Worm (Caenorhabditis elegans) whole organism, early embryonic: ENCODE data around the gene F52B10.3.

Source experiments
- aly-1 ChIP-seq: sonication (generic microtip); optimal IDR thresholded peaks from 2 replicates; lab custom pipeline; 2016; ENCODE audit warnings: missing genetic modification characterization, missing compliant biosample characterization
- ama-1 ChIP-seq: fragments of 150-350 bp; optimal IDR thresholded peaks from 2 replicates; lab custom pipeline; 2014
- ceh-13 ChIP-seq: fragments of 200-800 bp; sonication (Bioruptor generic); optimal IDR thresholded peaks from 2 replicates; lab custom pipeline; 2018; ENCODE audit warnings: mild to moderate bottlenecking, missing genetic modification characterization, missing compliant biosample characterization
- ceh-36 ChIP-seq: sonication (generic microtip); optimal IDR thresholded peaks from 2 replicates; lab custom pipeline; 2016; ENCODE audit warnings: missing genetic modification characterization, inconsistent platforms, missing compliant biosample characterization
- ets-7 ChIP-seq: sonication (generic microtip); optimal IDR thresholded peaks from 2 replicates; lab custom pipeline; 2016; ENCODE audit warnings: missing genotype, missing genetic modification characterization, missing compliant biosample characterization
- flt-1 ChIP-seq: fragments of 200-800 bp; sonication (Bioruptor generic); IDR thresholded peaks from 2 replicates; pipeline ENCODE4 v1.3.6; 2022; ENCODE audit warnings: missing genetic modification characterization, missing compliant biosample characterization
- pes-1 ChIP-seq: fragments of 200-800 bp; sonication (Bioruptor generic); IDR thresholded peaks from 2 replicates; pipeline ENCODE4 v1.3.6; 2022; ENCODE audit warnings: missing genetic modification reagents, missing genetic modification characterization, missing compliant biosample characterization
- scrt-1 ChIP-seq: fragments of 200-800 bp; sonication (Bioruptor generic); IDR thresholded peaks from 2 replicates; pipeline ENCODE4 v1.3.6; 2022; ENCODE audit warnings: missing genetic modification characterization, missing compliant biosample characterization
- sea-1 ChIP-seq: fragments of 200-800 bp; sonication (Bioruptor generic); conservative IDR thresholded peaks from 2 replicates; pipeline ENCODE4 v1.3.6; 2022; ENCODE audit warnings: missing genetic modification characterization, missing compliant biosample characterization
- tbx-11 ChIP-seq: fragments of 200-800 bp; sonication (Bioruptor generic); IDR thresholded peaks from 2 replicates; pipeline ENCODE4 v1.3.6; 2022; ENCODE audit warnings: missing genetic modification characterization, missing compliant biosample characterization
- tra-4 ChIP-seq: sonication (generic microtip); optimal IDR thresholded peaks from 2 replicates; lab custom pipeline; 2017; ENCODE audit warnings: missing genetic modification characterization, missing compliant biosample characterization

ce11 chrX:2863946-2864345 lies 34.2 kb downstream of the F52B10.3 start, which contains the start of gene F53B3.6:
- TF ChIP-seq ceh-36 (no peak), ama-1 (lab: Kevin White, UChicago) (no peak), ceh-13 (GFP tag; lab: Kevin White, UChicago) (no peak), tra-4 (tag; lab: Kevin White, UChicago) (no peak), scrt-1 (GFP tag; lab: Robert Waterston, UW) (no peak), aly-1 (tag; lab: Kevin White, UChicago) (no peak), ets-7 (no peak), tbx-11 (GFP tag; lab: Robert Waterston, UW) (no peak), pes-1 (GFP tag; lab: Robert Waterston, UW) (no peak), flt-1 (GFP tag; lab: Robert Waterston, UW) (no peak), sea-1 (GFP tag; lab: Robert Waterston, UW) (no peak)
